Fruit fly (Drosophila melanogaster) whole organism: ENCODE measurements around the gene LeuRS.

Experiments used
- CG8478 ChIP-seq: fragments of >200 bp; optimal IDR thresholded peaks from 2 replicates; lab custom pipeline; 2018; ENCODE audit warnings: inconsistent platforms
- Dll ChIP-seq: fragments of >200 bp; optimal IDR thresholded peaks from 2 replicates; lab custom pipeline; 2017
- EcR ChIP-seq, 2 experiments: fragments of >200 bp; optimal IDR thresholded peaks; 2 replicates each; lab custom pipeline; 2017; ENCODE audit warnings: missing biosample characterization in 2 of 2, missing genetic modification characterization in 2 of 2, missing genetic modification reagents in 2 of 2
- pan ChIP-seq: fragments of >200 bp; optimal IDR thresholded peaks from 2 replicates; lab custom pipeline; 2017
- psq ChIP-seq: fragments of >200 bp; optimal IDR thresholded peaks from 2 replicates; lab custom pipeline; 2017
- usp ChIP-seq: fragments of >200 bp; optimal IDR thresholded peaks from 2 replicates; lab custom pipeline; 2017; ENCODE audit warnings: missing biosample characterization, missing genetic modification characterization, mixed read lengths

Gene LeuRS

dm6 chr2L:3519551-3519950 is 5.1 kb upstream of the LeuRS start, which contains the start of the genes CG3213 and CG8851:
Gene CG3213 (minus strand): TSS chr2L:3519651.
Gene CG8851 (plus strand): TSS chr2L:3519677.
- no peak for TF ChIP-seq CG8478 (lab: Kevin White, UChicago)
- no peak for TF ChIP-seq EcR (GFP tag; optimal IDR thresholded peaks at IDR 0.05; lab: Kevin White, UChicago)
- no peak for TF ChIP-seq Dll (lab: Kevin White, UChicago)
- no peak for TF ChIP-seq pan (lab: Kevin White, UChicago)
- no peak for TF ChIP-seq psq
- TF ChIP-seq usp (GFP tag; lab: Kevin White, UChicago), result no peak

- TF ChIP-seq Dll (lab: Kevin White, UChicago), result no peak
- TF ChIP-seq pan (lab: Kevin White, UChicago), result no peak
- TF ChIP-seq psq, result no peak
- no peak for TF ChIP-seq usp (GFP tag; lab: Kevin White, UChicago)
- no peak for TF ChIP-seq CG8478 (lab: Kevin White, UChicago)
- no peak for TF ChIP-seq EcR (GFP tag; optimal IDR thresholded peaks at IDR 0.05; lab: Kevin White, UChicago)
Measured at dm6 chr2L:3510002-3510401, 4.5 kb downstream of the LeuRS start, which contains the start of gene CG31954. Gene CG31954 (minus strand): TSS chr2L:3510102.

- TF ChIP-seq usp (GFP tag; lab: Kevin White, UChicago), result no peak
- TF ChIP-seq CG8478 (lab: Kevin White, UChicago), result no peak
- TF ChIP-seq EcR (GFP tag; optimal IDR thresholded peaks at IDR 0.05; lab: Kevin White, UChicago), result no peak
- TF ChIP-seq Dll (lab: Kevin White, UChicago), result no peak
- no peak for TF ChIP-seq psq
- TF ChIP-seq pan (lab: Kevin White, UChicago), result no peak
Measured at dm6 chr2L:3507209-3508164, 7.0 kb downstream of the LeuRS start, which contains the start of gene tim. Gene tim (minus strand): TSS chr2L:3508119.

- no peak for TF ChIP-seq EcR (GFP tag; optimal IDR thresholded peaks at IDR 0.05; lab: Kevin White, UChicago)
- TF ChIP-seq usp (GFP tag; lab: Kevin White, UChicago), result no peak
- TF ChIP-seq Dll (lab: Kevin White, UChicago), result no peak
- no peak for TF ChIP-seq pan (lab: Kevin White, UChicago)
- no peak for TF ChIP-seq CG8478 (lab: Kevin White, UChicago)
- TF ChIP-seq psq, result no peak
Measured at dm6 chr2L:3506806-3507205, 7.7 kb downstream of the LeuRS start.

- TF ChIP-seq pan (lab: Kevin White, UChicago) (no peak), psq (no peak), EcR (GFP tag; optimal IDR thresholded peaks at IDR 0.05; lab: Kevin White, UChicago) (no peak)
Measured at dm6 chr2L:3506322-3506721, 8.1 kb downstream of the LeuRS start.

dm6 chr2L:3504851-3505250 is 9.6 kb downstream of the LeuRS start:
- TF ChIP-seq pan (lab: Kevin White, UChicago), result no peak
- no peak for TF ChIP-seq Dll (lab: Kevin White, UChicago)
- TF ChIP-seq CG8478 (lab: Kevin White, UChicago), result no peak
- TF ChIP-seq psq, result no peak
- no peak for TF ChIP-seq EcR (GFP tag; optimal IDR thresholded peaks at IDR 0.05; lab: Kevin White, UChicago)
- TF ChIP-seq usp (GFP tag; lab: Kevin White, UChicago), result no peak

- TF ChIP-seq pan (lab: Kevin White, UChicago), result no peak
Measured at dm6 chr2L:3495465-3495864, 19.0 kb downstream of the LeuRS start.

dm6 chr2L:3493475-3493874 is 21.0 kb downstream of the LeuRS start:
- TF ChIP-seq EcR (GFP tag; optimal IDR thresholded peaks at IDR 0.05; lab: Kevin White, UChicago) (no peak), pan (lab: Kevin White, UChicago) (no peak), Dll (lab: Kevin White, UChicago) (no peak), CG8478 (lab: Kevin White, UChicago) (no peak), usp (GFP tag; lab: Kevin White, UChicago) (no peak)

dm6 chr2L:3490971-3491370 is 23.5 kb downstream of the LeuRS start, which contains the start of gene CG15414:
Gene CG15414 (minus strand): TSS chr2L:3491071.
- no peak for TF ChIP-seq pan (lab: Kevin White, UChicago)
- TF ChIP-seq usp (GFP tag; lab: Kevin White, UChicago), result no peak
- no peak for TF ChIP-seq CG8478 (lab: Kevin White, UChicago)
- TF ChIP-seq EcR (GFP tag; optimal IDR thresholded peaks at IDR 0.05; lab: Kevin White, UChicago), result no peak
- TF ChIP-seq psq, result no peak
- no peak for TF ChIP-seq Dll (lab: Kevin White, UChicago)

dm6 chr2L:3485506-3485905 is 28.9 kb downstream of the LeuRS start:
- TF ChIP-seq Dll (lab: Kevin White, UChicago), result no peak
- TF ChIP-seq pan (lab: Kevin White, UChicago), result no peak
- TF ChIP-seq CG8478 (lab: Kevin White, UChicago), result no peak
- no peak for TF ChIP-seq usp (GFP tag; lab: Kevin White, UChicago)
- TF ChIP-seq EcR (GFP tag; optimal IDR thresholded peaks at IDR 0.05; lab: Kevin White, UChicago), result no peak
- TF ChIP-seq psq, result no peak

- no peak for TF ChIP-seq pan (lab: Kevin White, UChicago)
- TF ChIP-seq usp (GFP tag; lab: Kevin White, UChicago), result no peak
- no peak for TF ChIP-seq psq
- no peak for TF ChIP-seq EcR (GFP tag; optimal IDR thresholded peaks at IDR 0.05; lab: Kevin White, UChicago)
- TF ChIP-seq CG8478 (lab: Kevin White, UChicago), result no peak
- no peak for TF ChIP-seq Dll (lab: Kevin White, UChicago)
Measured at dm6 chr2L:3484759-3485158, 29.7 kb downstream of the LeuRS start.

dm6 chr2L:3483672-3484071 is 30.8 kb downstream of the LeuRS start:
- TF ChIP-seq EcR (GFP tag; optimal IDR thresholded peaks at IDR 0.05; lab: Kevin White, UChicago) (no peak), CG8478 (lab: Kevin White, UChicago) (no peak), psq (no peak), Dll (lab: Kevin White, UChicago) (no peak), usp (GFP tag; lab: Kevin White, UChicago) (no peak), pan (lab: Kevin White, UChicago) (no peak)
